Worm (Caenorhabditis elegans) whole organism, L2 larva: ENCODE measurements around the gene cnnm-1.
A peak's percentile ranks its signal among the peaks of the same experiment; 100 is the strongest.

Experiments used
- C34F6.9 ChIP-seq: fragments of 150-350 bp; optimal IDR thresholded peaks from 2 replicates; lab custom pipeline; 2014; ENCODE audit warnings: missing biosample characterization, missing genetic modification characterization
- F13H6.1 ChIP-seq: sonication (generic microtip); optimal IDR thresholded peaks from 2 replicates; lab custom pipeline; 2016; ENCODE audit warnings: missing genetic modification characterization, missing compliant biosample characterization
- R02D3.7 ChIP-seq: fragments of 150-350 bp; optimal IDR thresholded peaks from 2 replicates; lab custom pipeline; 2014; ENCODE audit warnings: missing biosample characterization, missing genetic modification characterization
- Y55F3AM.14 ChIP-seq: fragments of 200-800 bp; sonication (Bioruptor generic); optimal IDR thresholded peaks from 2 replicates; lab custom pipeline; 2018; ENCODE audit warnings: mild to moderate bottlenecking, missing genetic modification characterization, missing compliant biosample characterization
- ZK546.5 ChIP-seq: sonication (generic microtip); optimal IDR thresholded peaks from 2 replicates; lab custom pipeline; 2017; ENCODE audit warnings: missing biosample characterization, missing genetic modification characterization
- alr-1 ChIP-seq: fragments of 150-350 bp; optimal IDR thresholded peaks from 2 replicates; lab custom pipeline; 2014; ENCODE audit warnings: missing biosample characterization, missing genetic modification characterization
- aly-2 ChIP-seq: fragments of 150-350 bp; optimal IDR thresholded peaks from 2 replicates; lab custom pipeline; 2014; ENCODE audit warnings: missing biosample characterization, missing genetic modification characterization
- ama-1 ChIP-seq: fragments of 150-350 bp; optimal IDR thresholded peaks from 2 replicates; lab custom pipeline; 2018; ENCODE audit warnings: inconsistent platforms
- blmp-1 ChIP-seq: sonication (generic microtip); optimal IDR thresholded peaks from 2 replicates; lab custom pipeline; 2017; ENCODE audit warnings: missing genetic modification characterization, mild to moderate bottlenecking, missing compliant biosample characterization, antibody characterized with exemption, moderate library complexity; ENCODE audit not compliant: insufficient read depth
- ceh-16 ChIP-seq: fragments of 150-350 bp; optimal IDR thresholded peaks from 2 replicates; lab custom pipeline; 2014; ENCODE audit warnings: missing biosample characterization, missing genetic modification characterization
- ceh-82 ChIP-seq: fragments of 150-350 bp; optimal IDR thresholded peaks from 2 replicates; lab custom pipeline; 2014; ENCODE audit warnings: missing biosample characterization, missing genetic modification characterization
- crh-2 ChIP-seq: sonication (generic microtip); optimal IDR thresholded peaks from 2 replicates; lab custom pipeline; 2017; ENCODE audit warnings: missing biosample characterization, missing genetic modification characterization
- dmd-4 ChIP-seq: sonication (generic microtip); optimal IDR thresholded peaks from 2 replicates; lab custom pipeline; 2017; ENCODE audit warnings: missing biosample characterization, missing genetic modification characterization
- egl-27 ChIP-seq: sonication (generic microtip); optimal IDR thresholded peaks from 3 replicates; lab custom pipeline; 2017; ENCODE audit warnings: missing biosample characterization, missing genetic modification reagents, missing genetic modification characterization
- elt-1 ChIP-seq: fragments of 150-350 bp; optimal IDR thresholded peaks from 2 replicates; lab custom pipeline; 2014; ENCODE audit warnings: missing biosample characterization, missing genetic modification characterization
- elt-3 ChIP-seq: sonication (generic microtip); optimal IDR thresholded peaks from 2 replicates; lab custom pipeline; 2017; ENCODE audit warnings: missing biosample characterization, missing genetic modification characterization
- fos-1 ChIP-seq: fragments of 150-350 bp; optimal IDR thresholded peaks from 2 replicates; lab custom pipeline; 2014; ENCODE audit warnings: missing biosample characterization, missing genetic modification characterization
- gmeb-1 ChIP-seq: fragments of 150-350 bp; optimal IDR thresholded peaks from 2 replicates; lab custom pipeline; 2014; ENCODE audit warnings: missing biosample characterization, missing genetic modification characterization
- lin-11 ChIP-seq: fragments of 150-350 bp; sonication (generic microtip); optimal IDR thresholded peaks from 2 replicates; lab custom pipeline; 2014; ENCODE audit warnings: missing biosample characterization, missing genetic modification characterization, inconsistent platforms, mixed read lengths
- lin-13 ChIP-seq: fragments of 150-350 bp; optimal IDR thresholded peaks from 2 replicates; lab custom pipeline; 2014; ENCODE audit warnings: missing biosample characterization, missing genetic modification reagents, missing genetic modification characterization
- lsy-2 ChIP-seq, 2 experiments: fragments of 150-350 bp in 1 of 2; sonication (generic microtip) in 1 of 2; optimal IDR thresholded peaks; 2 replicates each; lab custom pipeline; 2014 to 2017; ENCODE audit warnings: missing biosample characterization in 2 of 2, missing genetic modification characterization in 2 of 2
- mab-5 ChIP-seq: fragments of 150-350 bp; optimal IDR thresholded peaks from 2 replicates; lab custom pipeline; 2014; ENCODE audit warnings: missing biosample characterization, missing genetic modification characterization
- mbf-1 ChIP-seq: sonication (generic microtip); optimal IDR thresholded peaks from 2 replicates; lab custom pipeline; 2017; ENCODE audit warnings: missing biosample characterization, missing genetic modification characterization
- mdl-1 ChIP-seq, 2 experiments: fragments of 150-350 bp in 1 of 2; sonication (generic microtip) in 1 of 2; optimal IDR thresholded peaks; 2 replicates each; lab custom pipeline; 2017; ENCODE audit warnings: missing biosample characterization in 2 of 2, missing genetic modification characterization in 2 of 2
- nhr-12 ChIP-seq: fragments of 150-350 bp; optimal IDR thresholded peaks from 2 replicates; lab custom pipeline; 2014; ENCODE audit warnings: missing biosample characterization, missing genetic modification characterization
- nhr-129 ChIP-seq: fragments of 150-350 bp; optimal IDR thresholded peaks from 2 replicates; lab custom pipeline; 2014; ENCODE audit warnings: missing biosample characterization, missing genetic modification characterization
- nhr-21 ChIP-seq: fragments of 150-350 bp; optimal IDR thresholded peaks from 2 replicates; lab custom pipeline; 2014; ENCODE audit warnings: missing biosample characterization, missing genetic modification characterization
- nhr-23 ChIP-seq: fragments of 150-350 bp; optimal IDR thresholded peaks from 2 replicates; lab custom pipeline; 2014; ENCODE audit warnings: missing biosample characterization, missing genetic modification reagents, missing genetic modification characterization
- nhr-25 ChIP-seq: fragments of 150-350 bp; sonication (generic microtip); optimal IDR thresholded peaks from 3 replicates; lab custom pipeline; 2014; ENCODE audit warnings: missing biosample characterization, missing genetic modification characterization
- nhr-6 ChIP-seq: fragments of 150-350 bp; optimal IDR thresholded peaks from 2 replicates; lab custom pipeline; 2014; ENCODE audit warnings: missing biosample characterization, missing genetic modification characterization
- nhr-77 ChIP-seq: fragments of 150-350 bp; optimal IDR thresholded peaks from 2 replicates; lab custom pipeline; 2014; ENCODE audit warnings: missing biosample characterization, missing genetic modification characterization
- peb-1 ChIP-seq: fragments of 150-350 bp; optimal IDR thresholded peaks from 2 replicates; lab custom pipeline; 2014; ENCODE audit warnings: missing biosample characterization, missing genetic modification characterization
- sem-4 ChIP-seq: fragments of 150-350 bp; optimal IDR thresholded peaks from 2 replicates; lab custom pipeline; 2014; ENCODE audit warnings: missing biosample characterization, missing genetic modification reagents, missing genetic modification characterization
- skn-1 ChIP-seq: sonication (generic microtip); optimal IDR thresholded peaks from 2 replicates; lab custom pipeline; 2017; ENCODE audit warnings: missing biosample characterization, missing genetic modification characterization
- sma-3 ChIP-seq: sonication (generic microtip); optimal IDR thresholded peaks from 2 replicates; lab custom pipeline; 2016; ENCODE audit warnings: missing genetic modification reagents, missing genetic modification characterization, missing compliant biosample characterization
- sma-9 ChIP-seq, 2 experiments: fragments of 150-350 bp in 1 of 2; sonication (generic microtip) in 1 of 2; optimal IDR thresholded peaks; 2 replicates each; lab custom pipeline; 2014 to 2016; ENCODE audit warnings: missing genetic modification characterization in 2 of 2, mild to moderate bottlenecking in 1 of 2, missing biosample characterization in 1 of 2, missing compliant biosample characterization in 1 of 2, missing genetic modification reagents in 1 of 2, moderate library complexity in 1 of 2
- unc-39 ChIP-seq: fragments of 150-350 bp; optimal IDR thresholded peaks from 2 replicates; lab custom pipeline; 2014; ENCODE audit warnings: missing biosample characterization, missing genetic modification characterization
- unc-55 ChIP-seq: fragments of 150-350 bp; sonication (generic microtip); optimal IDR thresholded peaks from 3 replicates; lab custom pipeline; 2014; ENCODE audit warnings: missing biosample characterization, missing genetic modification reagents, missing genetic modification characterization
- unc-62 ChIP-seq: fragments of 150-350 bp; optimal IDR thresholded peaks from 2 replicates; lab custom pipeline; 2014; ENCODE audit warnings: missing biosample characterization, missing genetic modification reagents, missing genetic modification characterization
- zag-1 ChIP-seq: fragments of 150-350 bp; optimal IDR thresholded peaks from 2 replicates; lab custom pipeline; 2014; ENCODE audit warnings: missing biosample characterization, missing genetic modification characterization
- ztf-1 ChIP-seq: fragments of 200-800 bp; sonication (Bioruptor generic); conservative IDR thresholded peaks from 2 replicates; pipeline ENCODE4 v1.3.6; 2022; ENCODE audit warnings: missing genetic modification characterization, missing compliant biosample characterization
- ztf-11 ChIP-seq: sonication (generic microtip); optimal IDR thresholded peaks from 2 replicates; lab custom pipeline; 2017; ENCODE audit warnings: missing biosample characterization, missing genetic modification characterization
- ztf-4 ChIP-seq: fragments of 150-350 bp; optimal IDR thresholded peaks from 2 replicates; lab custom pipeline; 2014; ENCODE audit warnings: missing biosample characterization, missing genetic modification characterization

The cnnm-1 gene

ce11 chrIV:17179565-17179964 is 27.1 kb downstream of the cnnm-1 start:
- TF ChIP-seq ztf-1 (GFP tag; lab: Robert Waterston, UW) (no peak), fos-1 (tag; lab: Kevin White, UChicago) (peak; percentile 18)

ce11 chrIV:17179071-17179470 is 27.6 kb downstream of the cnnm-1 start:
- no peak for TF ChIP-seq lin-13 (GFP tag; lab: Kevin White, UChicago)
- no peak for TF ChIP-seq nhr-6 (tag; lab: Kevin White, UChicago)
- peak; percentile 35 for TF ChIP-seq fos-1 (tag; lab: Kevin White, UChicago)
- no peak for TF ChIP-seq lin-11
- TF ChIP-seq unc-55: no peak

- TF ChIP-seq zag-1 (tag; lab: Kevin White, UChicago): no peak
- no peak for TF ChIP-seq R02D3.7 (tag; lab: Kevin White, UChicago)
- no peak for TF ChIP-seq elt-3
These were observed 30.5 kb downstream of the cnnm-1 start, which contains the start of gene C52D10.3 for ce11 chrIV:17176177-17176576. Gene C52D10.3, plus strand, starts transcription at chrIV:17176477.

- no peak for TF ChIP-seq aly-2
- no peak for TF ChIP-seq ZK546.5 (tag; lab: Kevin White, UChicago)
- TF ChIP-seq nhr-77 (tag; lab: Kevin White, UChicago): no peak
- TF ChIP-seq lsy-2 (tag; optimal IDR thresholded peaks at IDR 0.05; lab: Kevin White, UChicago): no peak
- TF ChIP-seq nhr-25 (tag; lab: Kevin White, UChicago): no peak
- no peak for TF ChIP-seq R02D3.7 (tag; lab: Kevin White, UChicago)
- TF ChIP-seq nhr-12 (tag; lab: Kevin White, UChicago): no peak
- no peak for TF ChIP-seq fos-1 (tag; lab: Kevin White, UChicago)
- TF ChIP-seq ceh-16 (tag; lab: Kevin White, UChicago): no peak
- no peak for TF ChIP-seq elt-1 (tag; lab: Kevin White, UChicago)
- TF ChIP-seq sma-9 (GFP tag; optimal IDR thresholded peaks at IDR 0.05; lab: Kevin White, UChicago): no peak
- TF ChIP-seq sma-9 (tag; optimal IDR thresholded peaks at IDR 0.05; lab: Kevin White, UChicago): no peak
- TF ChIP-seq dmd-4 (tag; lab: Kevin White, UChicago): no peak
- no peak for TF ChIP-seq Y55F3AM.14 (GFP tag; lab: Kevin White, UChicago)
- TF ChIP-seq unc-39 (tag; lab: Kevin White, UChicago): no peak
- no peak for TF ChIP-seq nhr-21 (tag; lab: Kevin White, UChicago)
- no peak for TF ChIP-seq alr-1
These were observed 31.7 kb downstream of the cnnm-1 start for ce11 chrIV:17174980-17175379.

- TF ChIP-seq lsy-2 (tag; optimal IDR thresholded peaks at IDR 0.05; lab: Kevin White, UChicago): no peak
- no peak for TF ChIP-seq nhr-6 (tag; lab: Kevin White, UChicago)
- no peak for TF ChIP-seq elt-3
- peak in 1 of 2 experiments; percentile 30 for TF ChIP-seq mdl-1 (tag; optimal IDR thresholded peaks at IDR 0.05; lab: Kevin White, UChicago)
- peak; percentile 12 for TF ChIP-seq gmeb-1 (tag; lab: Kevin White, UChicago)
- no peak for TF ChIP-seq peb-1 (tag; lab: Kevin White, UChicago)
- TF ChIP-seq nhr-77 (tag; lab: Kevin White, UChicago): no peak
- no peak for TF ChIP-seq ztf-1 (GFP tag; lab: Robert Waterston, UW)
- peak; percentile 83 for TF ChIP-seq fos-1 (tag; lab: Kevin White, UChicago)
- TF ChIP-seq nhr-12 (tag; lab: Kevin White, UChicago): no peak
- TF ChIP-seq aly-2: no peak
- no peak for TF ChIP-seq lin-13 (GFP tag; lab: Kevin White, UChicago)
- no peak for TF ChIP-seq egl-27 (tag; lab: Kevin White, UChicago)
- no peak for TF ChIP-seq ama-1
- no peak for TF ChIP-seq sem-4 (tag; lab: Kevin White, UChicago)
- TF ChIP-seq mab-5 (tag; lab: Kevin White, UChicago): no peak
- no peak for TF ChIP-seq nhr-129 (tag; lab: Kevin White, UChicago)
- TF ChIP-seq ZK546.5 (tag; lab: Kevin White, UChicago): no peak
- TF ChIP-seq unc-62 (GFP tag; lab: Kevin White, UChicago): no peak
- no peak for TF ChIP-seq nhr-23 (tag; lab: Kevin White, UChicago)
- TF ChIP-seq unc-55: no peak
- TF ChIP-seq mbf-1: no peak
- no peak for TF ChIP-seq dmd-4 (tag; lab: Kevin White, UChicago)
- no peak for TF ChIP-seq ceh-82 (tag; lab: Kevin White, UChicago)
- TF ChIP-seq skn-1: no peak
- TF ChIP-seq blmp-1 (tag; lab: Kevin White, UChicago): no peak
- TF ChIP-seq F13H6.1 (tag; lab: Kevin White, UChicago): peak; percentile 16
- peak; percentile 45 for TF ChIP-seq crh-2 (tag; lab: Kevin White, UChicago)
- TF ChIP-seq zag-1 (tag; lab: Kevin White, UChicago): no peak
- TF ChIP-seq nhr-25 (tag; lab: Kevin White, UChicago): no peak
- no peak for TF ChIP-seq elt-1 (tag; lab: Kevin White, UChicago)
- no peak for TF ChIP-seq Y55F3AM.14 (GFP tag; lab: Kevin White, UChicago)
- TF ChIP-seq nhr-21 (tag; lab: Kevin White, UChicago): no peak
- TF ChIP-seq ztf-11: no peak
- TF ChIP-seq ztf-4 (tag; lab: Kevin White, UChicago): no peak
- TF ChIP-seq C34F6.9 (tag; lab: Kevin White, UChicago): no peak
- TF ChIP-seq alr-1: no peak
- TF ChIP-seq R02D3.7 (tag; lab: Kevin White, UChicago): no peak
- peak; percentile 31 for TF ChIP-seq sma-3
These were observed 32.6 kb downstream of the cnnm-1 start for ce11 chrIV:17174087-17174486.
